Worm (Caenorhabditis elegans): ENCODE measurements around the gene F26F2.7.

The F26F2.7 gene

DNA sequence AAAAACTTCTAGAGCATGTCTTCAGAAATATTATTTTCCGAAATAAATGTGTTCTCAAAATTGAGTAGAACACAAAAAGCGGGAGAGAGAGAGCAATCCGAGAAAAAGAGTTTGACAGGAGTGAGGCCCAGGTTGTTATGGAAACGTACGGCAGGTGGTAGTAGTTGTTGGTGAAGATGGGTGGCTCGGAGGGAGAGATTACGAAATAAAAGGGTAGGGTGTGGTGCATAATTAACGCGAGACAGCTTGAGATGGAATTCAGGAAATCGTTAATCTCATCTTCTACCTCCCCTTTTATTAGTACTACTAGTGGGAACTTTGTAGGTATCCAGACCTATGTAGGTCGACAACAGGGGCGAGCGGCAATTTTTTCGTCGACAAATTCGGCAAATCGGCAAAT, 46.7 kb upstream of the F26F2.7 start, which contains the start of gene famh-161:
Gene famh-161 (minus strand): TSS at position 101 of the 400 bp plus-strand sequence.
- no peak for TF ChIP-seq fkh-10 (GFP tag; optimal IDR thresholded peaks at IDR 0.05)
- TF ChIP-seq elt-2 (tag; optimal IDR thresholded peaks at IDR 0.05), result no peak
- TF ChIP-seq nhr-76 (tag; optimal IDR thresholded peaks at IDR 0.05), result no peak
- no peak for TF ChIP-seq ZK546.5 (tag; optimal IDR thresholded peaks at IDR 0.05)

DNA sequence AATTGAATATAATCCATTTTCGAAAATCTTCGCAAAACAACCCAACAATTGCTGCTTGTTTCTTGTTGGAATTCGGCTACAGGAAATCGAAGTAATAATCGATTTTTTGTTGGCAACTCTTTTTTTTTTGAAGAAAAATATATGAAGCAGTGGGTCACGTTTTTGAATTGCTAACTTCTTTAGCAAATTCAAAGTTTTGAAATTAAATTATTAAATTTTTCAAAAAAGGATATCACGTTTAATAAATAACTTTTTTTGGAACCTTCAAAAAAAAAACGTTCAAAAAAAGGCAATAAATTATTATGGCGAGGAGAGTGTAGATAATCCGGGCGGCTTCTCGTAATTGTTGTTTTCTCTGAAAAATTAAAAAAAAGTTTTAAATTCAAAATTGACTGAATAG, 44.6 kb upstream of the F26F2.7 start, which contains the start of gene Y38H6C.15:
Gene Y38H6C.15 (minus strand): TSS at position 101 of the 400 bp plus-strand sequence.
- no peak for TF ChIP-seq ceh-9 (tag; optimal IDR thresholded peaks at IDR 0.05)
- no peak for TF ChIP-seq lsy-12 (tag; optimal IDR thresholded peaks at IDR 0.05)
- TF ChIP-seq pha-4 (tag; optimal IDR thresholded peaks at IDR 0.05), result no peak
- no peak for TF ChIP-seq mdl-1 (tag; optimal IDR thresholded peaks at IDR 0.05)
- no peak for TF ChIP-seq tbx-2 (tag; optimal IDR thresholded peaks at IDR 0.05)
- TF ChIP-seq snpc-4 (tag; optimal IDR thresholded peaks at IDR 0.05), result no peak

DNA sequence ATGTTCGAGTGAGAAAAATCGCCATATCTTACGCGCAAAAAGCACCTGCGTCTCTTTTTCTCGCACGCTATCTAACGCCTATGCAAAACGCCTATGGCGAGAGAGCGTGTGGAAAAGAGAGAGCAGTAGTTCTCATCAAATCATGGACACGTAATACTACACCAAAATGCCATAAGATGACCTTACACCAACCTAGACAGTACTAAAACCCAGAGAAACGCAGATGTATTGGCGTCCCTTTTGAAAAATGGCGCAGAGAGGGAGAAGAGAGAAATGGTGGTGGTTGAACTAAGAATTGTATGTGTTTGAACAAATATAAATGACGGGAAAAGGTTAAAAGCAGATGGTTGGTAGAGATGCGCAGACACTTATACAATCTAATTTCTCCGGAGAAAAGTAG, 41.7 kb upstream of the F26F2.7 start, which contains the start of gene Y38H6C.16:
Gene Y38H6C.16 (minus strand): TSS at position 293 of the 400 bp plus-strand sequence.
- peak; percentile 49 for TF ChIP-seq nhr-25 (tag; optimal IDR thresholded peaks at IDR 0.05)
- no peak for TF ChIP-seq lsy-12 (tag; optimal IDR thresholded peaks at IDR 0.05)
- TF ChIP-seq eor-1 (tag; optimal IDR thresholded peaks at IDR 0.05), result no peak
- TF ChIP-seq R02D3.7 (tag; optimal IDR thresholded peaks at IDR 0.05), result no peak
- no peak for TF ChIP-seq nhr-11 (tag; optimal IDR thresholded peaks at IDR 0.05)

DNA sequence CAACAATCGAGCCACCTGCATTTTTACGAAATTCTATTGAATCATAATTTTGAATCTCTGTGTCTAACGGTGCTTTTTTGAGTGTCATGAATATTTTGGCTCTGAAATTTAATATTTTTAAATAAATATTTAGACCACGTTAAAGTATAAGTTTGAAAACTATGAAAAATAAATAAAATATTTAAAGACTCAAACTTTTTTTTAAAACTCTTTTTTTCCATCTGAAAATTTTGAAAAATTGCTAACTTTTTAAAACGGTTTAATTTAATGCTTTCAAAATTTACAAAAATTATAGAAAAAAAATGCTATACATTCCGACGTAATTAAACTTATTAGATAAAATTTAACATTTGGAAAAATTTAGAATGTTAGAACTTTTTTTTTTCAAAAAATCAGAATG, 36.7 kb upstream of the F26F2.7 start, which contains the start of gene slc-36.3:
Gene slc-36.3 (minus strand): TSS at position 101 of the 400 bp plus-strand sequence.
- no peak for TF ChIP-seq nfya-1 (tag; optimal IDR thresholded peaks at IDR 0.05; ENCODE audit: insufficient read depth)
- TF ChIP-seq mml-1 (tag; optimal IDR thresholded peaks at IDR 0.05), result no peak
- TF ChIP-seq ceh-28 (tag; optimal IDR thresholded peaks at IDR 0.05), result no peak
- no peak for TF ChIP-seq lin-39 (tag; optimal IDR thresholded peaks at IDR 0.05)
- TF ChIP-seq jun-1 (tag; optimal IDR thresholded peaks at IDR 0.05), result no peak
- TF ChIP-seq nhr-28 (tag; optimal IDR thresholded peaks at IDR 0.05), result no peak
- no peak for TF ChIP-seq elt-3 (tag; optimal IDR thresholded peaks at IDR 0.05)
- TF ChIP-seq elt-1 (tag; optimal IDR thresholded peaks at IDR 0.05), result no peak
- no peak for TF ChIP-seq nhr-25 (tag; optimal IDR thresholded peaks at IDR 0.05)
- no peak for TF ChIP-seq nhr-23 (tag; optimal IDR thresholded peaks at IDR 0.05)
- TF ChIP-seq pqm-1 (tag; optimal IDR thresholded peaks at IDR 0.05), result no peak
- TF ChIP-seq ama-1 (optimal IDR thresholded peaks at IDR 0.05), result no peak
- no peak for TF ChIP-seq ceh-82 (tag; optimal IDR thresholded peaks at IDR 0.05)
- no peak for TF ChIP-seq sea-2 (GFP tag; optimal IDR thresholded peaks at IDR 0.05)
- TF ChIP-seq nhr-43 (tag; optimal IDR thresholded peaks at IDR 0.05; ENCODE audit: poor library complexity, severe bottlenecking), result no peak
- TF ChIP-seq nhr-12 (tag; optimal IDR thresholded peaks at IDR 0.05), result no peak
- no peak for TF ChIP-seq tbx-2 (tag; optimal IDR thresholded peaks at IDR 0.05)

DNA sequence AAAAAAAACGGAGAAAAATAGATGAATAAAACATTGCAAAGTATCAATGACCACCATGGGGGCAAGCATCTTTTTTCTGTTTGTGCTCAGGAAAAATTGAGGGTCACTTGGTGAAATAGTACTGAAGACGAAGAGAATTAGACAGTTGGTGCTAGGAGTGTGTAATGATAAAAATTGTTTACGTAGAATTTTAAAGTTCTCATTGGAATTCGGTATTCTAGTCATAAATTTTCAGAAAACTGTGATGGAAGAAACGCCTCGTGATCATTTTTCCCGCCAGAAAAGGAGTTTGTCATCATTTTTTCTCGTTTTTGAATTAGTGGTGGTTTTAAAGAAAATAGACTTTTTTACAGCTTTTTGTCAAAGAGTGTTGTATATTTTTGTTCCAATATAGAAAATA, 36.2 kb upstream of the F26F2.7 start:
- TF ChIP-seq fkh-2 (tag; optimal IDR thresholded peaks at IDR 0.05), result no peak
- TF ChIP-seq unc-39 (tag; optimal IDR thresholded peaks at IDR 0.05), result no peak
- no peak for TF ChIP-seq fos-1 (tag; optimal IDR thresholded peaks at IDR 0.05)
- TF ChIP-seq elt-2 (tag; optimal IDR thresholded peaks at IDR 0.05), result peak; percentile 13
- TF ChIP-seq aly-2 (tag; optimal IDR thresholded peaks at IDR 0.05), result no peak
- no peak for TF ChIP-seq eor-1 (tag; optimal IDR thresholded peaks at IDR 0.05)
- no peak for TF ChIP-seq sea-2 (GFP tag; optimal IDR thresholded peaks at IDR 0.05)
- TF ChIP-seq nfya-1 (tag; optimal IDR thresholded peaks at IDR 0.05; ENCODE audit: insufficient read depth), result no peak
- TF ChIP-seq nhr-67 (tag; optimal IDR thresholded peaks at IDR 0.05), result no peak
- no peak for TF ChIP-seq ztf-11 (tag; optimal IDR thresholded peaks at IDR 0.05)
- TF ChIP-seq lsy-12 (tag; optimal IDR thresholded peaks at IDR 0.05), result no peak
- TF ChIP-seq nhr-11 (tag; optimal IDR thresholded peaks at IDR 0.05), result no peak
- no peak for TF ChIP-seq nhr-77 (tag; optimal IDR thresholded peaks at IDR 0.05)
- TF ChIP-seq ZK546.5 (tag; optimal IDR thresholded peaks at IDR 0.05), result no peak
- peak; percentile 16 for TF ChIP-seq pha-4 (tag; optimal IDR thresholded peaks at IDR 0.05)
